Worm (Caenorhabditis elegans) whole organism, young adult: ENCODE results near the gene T21B4.15.

Source experiments
- B0019.2 ChIP-seq: fragments of 200-800 bp; sonication (Bioruptor generic); conservative IDR thresholded peaks from 2 replicates; pipeline ENCODE4 v1.3.6; 2022; ENCODE audit warnings: missing genetic modification reagents, missing genetic modification characterization, missing compliant biosample characterization
- ccch-3 ChIP-seq: fragments of 200-800 bp; sonication (Bioruptor generic); optimal IDR thresholded peaks from 2 replicates; lab custom pipeline; 2018; ENCODE audit warnings: mild to moderate bottlenecking, missing genetic modification characterization, missing compliant biosample characterization
- dpl-1 ChIP-seq: fragments of 150-350 bp; optimal IDR thresholded peaks from 2 replicates; lab custom pipeline; 2014; ENCODE audit warnings: missing biosample characterization, missing genetic modification reagents, missing genetic modification characterization
- ets-4 ChIP-seq: fragments of 200-800 bp; sonication (Bioruptor generic); optimal IDR thresholded peaks from 2 replicates; lab custom pipeline; 2018; ENCODE audit warnings: mild to moderate bottlenecking, missing genetic modification characterization, missing compliant biosample characterization
- let-607 ChIP-seq, 2 experiments: fragments of 200-800 bp in 1 of 2; sonication (Bioruptor generic) in 1 of 2; sonication (generic microtip) in 1 of 2; optimal IDR thresholded peaks; 2 replicates each; lab custom pipeline; 2016 to 2018; ENCODE audit warnings: mild to moderate bottlenecking in 2 of 2, missing compliant biosample characterization in 2 of 2, missing genetic modification characterization in 2 of 2, moderate library complexity in 2 of 2, missing genotype in 1 of 2
- mxl-1 ChIP-seq: sonication (generic microtip); optimal IDR thresholded peaks from 2 replicates; lab custom pipeline; 2016; ENCODE audit warnings: missing genetic modification characterization, missing compliant biosample characterization
- snpc-3.4 ChIP-seq: sonication (generic microtip); optimal IDR thresholded peaks from 2 replicates; lab custom pipeline; 2017; ENCODE audit warnings: missing genetic modification characterization, mild to moderate bottlenecking, missing compliant biosample characterization, antibody characterized with exemption, moderate library complexity, missing genotype, missing genetic modification reagents
- snpc-4 ChIP-seq, 5 experiments: fragments of 150-350 bp in 1 of 5; sonication (generic microtip) in 4 of 5; optimal IDR thresholded peaks; 2 replicates each; lab custom pipeline; 2014 to 2018; ENCODE audit warnings: missing genetic modification characterization in 5 of 5, missing biosample characterization in 3 of 5, antibody characterized with exemption in 2 of 5, mild to moderate bottlenecking in 2 of 5, missing compliant biosample characterization in 2 of 5, missing genotype in 2 of 5, moderate library complexity in 2 of 5, missing genetic modification reagents in 1 of 5
- unc-62 ChIP-seq: fragments of 150-350 bp; optimal IDR thresholded peaks from 2 replicates; lab custom pipeline; 2014; ENCODE audit warnings: missing biosample characterization, missing genetic modification reagents, missing genetic modification characterization

DNA sequence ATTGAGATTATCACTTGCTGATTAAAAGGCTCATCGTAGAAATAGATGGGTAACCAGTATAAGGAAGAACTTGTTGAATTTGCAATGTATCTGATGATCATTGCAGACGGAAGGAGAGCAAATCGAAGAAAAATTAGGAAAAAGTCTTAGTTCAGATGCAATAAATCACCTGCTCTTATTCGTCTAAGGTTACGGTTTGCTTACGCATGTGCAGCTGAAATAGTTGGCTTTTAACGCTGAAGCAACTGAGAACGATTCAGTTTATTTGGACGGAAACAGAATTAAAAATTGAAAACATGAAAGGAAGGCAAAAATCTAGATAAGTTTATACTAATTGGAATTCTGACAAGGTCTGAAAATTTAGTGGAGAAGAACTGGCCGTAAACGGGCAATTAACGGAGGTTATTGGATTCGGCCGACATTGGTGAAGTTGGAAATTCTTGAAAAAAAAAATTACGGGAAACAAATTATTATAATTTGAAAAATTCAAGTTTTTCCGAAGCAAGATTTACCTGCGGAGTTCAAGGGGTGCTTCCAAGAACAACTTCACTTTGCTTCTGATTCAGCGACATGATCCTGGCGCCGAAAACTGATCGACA lies 37.1 kb upstream of the T21B4.15 start, which contains the start of the genes sre-35 and sre-33:
- no peak for TF ChIP-seq let-607 (tag; optimal IDR thresholded peaks at IDR 0.05; lab: Kevin White, UChicago)
- no peak for TF ChIP-seq snpc-3.4 (tag; lab: Kevin White, UChicago)
- TF ChIP-seq snpc-4 (GFP tag; optimal IDR thresholded peaks at IDR 0.05; lab: Kevin White, UChicago), result no peak
- TF ChIP-seq snpc-4 (tag; optimal IDR thresholded peaks at IDR 0.05; lab: Kevin White, UChicago), result no peak
- no peak for TF ChIP-seq ets-4 (GFP tag; lab: Kevin White, UChicago)
- no peak for TF ChIP-seq ccch-3 (GFP tag; lab: Kevin White, UChicago)
- TF ChIP-seq dpl-1 (GFP tag; lab: Kevin White, UChicago), result no peak
- no peak for TF ChIP-seq B0019.2 (GFP tag; lab: Robert Waterston, UW)
- TF ChIP-seq mxl-1 (tag; lab: Kevin White, UChicago), result no peak
- no peak for TF ChIP-seq unc-62 (GFP tag; lab: Kevin White, UChicago)
